Worm (Caenorhabditis elegans): ENCODE results near the gene T01D1.3.

ce11 chrII:176622-177021 is 854 bp upstream of the T01D1.3 start:
- no peak for TF ChIP-seq unc-62 (GFP tag; optimal IDR thresholded peaks at IDR 0.05)
- no peak for TF ChIP-seq nhr-12 (tag; optimal IDR thresholded peaks at IDR 0.05)
- TF ChIP-seq ztf-4 (tag; optimal IDR thresholded peaks at IDR 0.05), result no peak
- no peak for TF ChIP-seq mdl-1 (tag; optimal IDR thresholded peaks at IDR 0.05)
- no peak for TF ChIP-seq lsy-2 (tag; optimal IDR thresholded peaks at IDR 0.05)

Data from whole organism, L2 larva.